Worm (Caenorhabditis elegans): ENCODE results near the gene R04A9.7.

R04A9.7 gene

ce11 chrX:410073-410572 is 15.4 kb upstream of the R04A9.7 start:
- peak; percentile 31 for TF ChIP-seq snpc-3.4 (tag; optimal IDR thresholded peaks at IDR 0.05)
- peak; percentile 95 for TF ChIP-seq gei-17 (GFP tag; optimal IDR thresholded peaks at IDR 0.05)
- peak; percentile 38; the same call in 1 of the 2 replicates for TF ChIP-seq Y95B8A.8 (GFP tag; IDR thresholded peaks at IDR 0.05)
- TF ChIP-seq rpc-1 (optimal IDR thresholded peaks at IDR 0.05), result peak; percentile 92
- TF ChIP-seq rpc-1 (tag; optimal IDR thresholded peaks at IDR 0.05), result peak; percentile 94
- TF ChIP-seq attf-3 (GFP tag; conservative IDR thresholded peaks at IDR 0.05), result peak; percentile 29; the same call in 1 of the 2 replicates
- no peak for TF ChIP-seq hlh-26 (GFP tag; conservative IDR thresholded peaks at IDR 0.05)
- peak; percentile 80 for TF ChIP-seq hrde-1 (tag; optimal IDR thresholded peaks at IDR 0.05; ENCODE audit: borderline replicate concordance)
- no peak for TF ChIP-seq madf-3 (GFP tag; IDR thresholded peaks at IDR 0.05)
- TF ChIP-seq B0336.3 (GFP tag; IDR thresholded peaks at IDR 0.05), result peak; percentile 96
- TF ChIP-seq T07F8.4 (tag; optimal IDR thresholded peaks at IDR 0.05), result peak; percentile 74
- TF ChIP-seq ekl-4 (GFP tag; IDR thresholded peaks at IDR 0.05), result peak; percentile 50; the same call in 1 of the 2 replicates
- TF ChIP-seq pbrm-1 (GFP tag; IDR thresholded peaks at IDR 0.05), result peak; percentile 73; the same call in 1 of the 2 replicates
- TF ChIP-seq F57C9.4 (tag; optimal IDR thresholded peaks at IDR 0.05), result no peak
- peak; percentile 46 for TF ChIP-seq egrh-3 (GFP tag; IDR thresholded peaks at IDR 0.05)
- TF ChIP-seq rcor-1 (GFP tag; IDR thresholded peaks at IDR 0.05), result peak; percentile 76
- TF ChIP-seq zim-3 (tag; optimal IDR thresholded peaks at IDR 0.05), result peak; percentile 53
- peak; percentile 83 for TF ChIP-seq mcd-1 (GFP tag; IDR thresholded peaks at IDR 0.05)
- TF ChIP-seq aptf-3 (GFP tag; IDR thresholded peaks at IDR 0.05), result peak; percentile 92; the same call in 1 of the 2 replicates
- peak; percentile 68 for TF ChIP-seq lin-54 (GFP tag; optimal IDR thresholded peaks at IDR 0.05)
- peak; percentile 90 for TF ChIP-seq die-1 (tag; optimal IDR thresholded peaks at IDR 0.05)
- no peak for TF ChIP-seq aptf-2 (GFP tag; conservative IDR thresholded peaks at IDR 0.05)
- no peak for TF ChIP-seq T26A5.8 (tag; optimal IDR thresholded peaks at IDR 0.05)
- peak; percentile 91 for TF ChIP-seq atf-7 (tag; optimal IDR thresholded peaks at IDR 0.05)
- TF ChIP-seq ceh-100 (GFP tag; IDR thresholded peaks at IDR 0.05), result no peak
- peak; percentile 83 for TF ChIP-seq him-1 (tag; optimal IDR thresholded peaks at IDR 0.05)
- TF ChIP-seq madf-10 (tag; optimal IDR thresholded peaks at IDR 0.05), result peak; percentile 91
- no peak for TF ChIP-seq nfya-2 (GFP tag; IDR thresholded peaks at IDR 0.05)
- no peak for TF ChIP-seq F33H1.4 (GFP tag; IDR thresholded peaks at IDR 0.05)
- TF ChIP-seq B0261.1 (tag; optimal IDR thresholded peaks at IDR 0.05), result peak; percentile 90
- TF ChIP-seq mel-28 (tag; optimal IDR thresholded peaks at IDR 0.05; ENCODE audit: borderline replicate concordance), result no peak
- TF ChIP-seq egl-18 (GFP tag; IDR thresholded peaks at IDR 0.05), result peak; percentile 86
- 0 out of 2 replicates have a peak, but pooled peaks have one; percentile 18 for TF ChIP-seq lir-1 (GFP tag; conservative IDR thresholded peaks at IDR 0.05)
- TF ChIP-seq ztf-22 (GFP tag; optimal IDR thresholded peaks at IDR 0.05), result peak; percentile 32
- peak; percentile 89; the same call in 1 of the 2 replicates for TF ChIP-seq ztf-25 (GFP tag; IDR thresholded peaks at IDR 0.05)
- TF ChIP-seq nhr-27 (tag; optimal IDR thresholded peaks at IDR 0.05), result peak; percentile 35
- TF ChIP-seq tbx-9 (tag; optimal IDR thresholded peaks at IDR 0.05; ENCODE audit: borderline replicate concordance), result no peak
- peak; percentile 58 for TF ChIP-seq snpc-4 (GFP tag; optimal IDR thresholded peaks at IDR 0.05)
- TF ChIP-seq snpc-4 (tag; optimal IDR thresholded peaks at IDR 0.05), result peak in 3 of 4 experiments; percentile 45 to 78 (median 54)
- TF ChIP-seq Y56A3A.18 (GFP tag; IDR thresholded peaks at IDR 0.05), result peak; percentile 70
- TF ChIP-seq ceh-79 (tag; optimal IDR thresholded peaks at IDR 0.05), result peak; percentile 67
- peak; percentile 60 for TF ChIP-seq snpc-1.3 (tag; optimal IDR thresholded peaks at IDR 0.05; ENCODE audit: insufficient read depth)
- peak; percentile 90 for TF ChIP-seq ZK185.1 (tag; optimal IDR thresholded peaks at IDR 0.05; ENCODE audit: poor library complexity, severe bottlenecking)
- TF ChIP-seq F10E7.11 (tag; optimal IDR thresholded peaks at IDR 0.05), result peak; percentile 82
- peak; percentile 83 for TF ChIP-seq F22D6.2 (tag; optimal IDR thresholded peaks at IDR 0.05)
- no peak for TF ChIP-seq hsf-1 (GFP tag; IDR thresholded peaks at IDR 0.05)
- TF ChIP-seq athp-1 (tag; optimal IDR thresholded peaks at IDR 0.05), result peak; percentile 64
- no peak for TF ChIP-seq lag-1 (GFP tag; IDR thresholded peaks at IDR 0.05)
